Fruit fly (Drosophila melanogaster): ENCODE measurements around the gene CG15820.
A peak's percentile ranks its signal among the peaks of the same experiment; 100 is the strongest.

CG15820 gene

dm6 chr3L:2174232-2174631 is at the start of gene CG15820:
CG15820 (minus strand) TSS chr3L:2174332.
- TF ChIP-seq ro (GFP tag; IDR thresholded peaks at IDR 0.05) (no peak), unpg (GFP tag; optimal IDR thresholded peaks at IDR 0.05) (no peak), lilli (GFP tag; optimal IDR thresholded peaks at IDR 0.05) (no peak), CG10274 (GFP tag; optimal IDR thresholded peaks at IDR 0.05) (no peak), esg (GFP tag; conservative IDR thresholded peaks at IDR 0.05) (no peak), CG4730 (GFP tag; IDR thresholded peaks at IDR 0.05) (no peak), vvl (GFP tag; IDR thresholded peaks at IDR 0.05) (no peak), CG9437 (GFP tag; optimal IDR thresholded peaks at IDR 0.05) (no peak), luna (GFP tag; optimal IDR thresholded peaks at IDR 0.05) (no peak), CG13894 (tag; optimal IDR thresholded peaks at IDR 0.05) (no peak), Bgb (GFP tag; IDR thresholded peaks at IDR 0.05; ENCODE audit: partially characterized antibody) (no peak), CG12769 (tag; optimal IDR thresholded peaks at IDR 0.05) (no peak), CG8281 (tag; optimal IDR thresholded peaks at IDR 0.05) (no peak), oc (tag; optimal IDR thresholded peaks at IDR 0.05) (no peak), CG11456 (GFP tag; IDR thresholded peaks at IDR 0.05) (no peak), CG9727 (GFP tag; optimal IDR thresholded peaks at IDR 0.05) (no peak), CG3065 (GFP tag; optimal IDR thresholded peaks at IDR 0.05) (no peak), bsh (GFP tag; optimal IDR thresholded peaks at IDR 0.05) (no peak), Awh (GFP tag; IDR thresholded peaks at IDR 0.05) (no peak), hkb (optimal IDR thresholded peaks at IDR 0.05) (no peak), hkb (GFP tag; IDR thresholded peaks at IDR 0.05) (no peak)

dm6 chr3L:2212403-2212802 is 38.3 kb upstream of the CG15820 start, which contains the start of gene CG15878:
CG15878 (minus strand) TSS chr3L:2212503.
- TF ChIP-seq CG15073 (GFP tag; optimal IDR thresholded peaks at IDR 0.05): no peak
- no peak for TF ChIP-seq Nf-YC (tag; optimal IDR thresholded peaks at IDR 0.05)
- no peak for TF ChIP-seq CG14014 (GFP tag; IDR thresholded peaks at IDR 0.05)
- TF ChIP-seq dmrt99B (tag; optimal IDR thresholded peaks at IDR 0.05): no peak
- TF ChIP-seq CrebB (tag; optimal IDR thresholded peaks at IDR 0.05): no peak

dm6 chr3L:2196713-2197112 is 22.6 kb upstream of the CG15820 start, which contains the start of gene CG8960:
CG8960 (plus strand) TSS chr3L:2197013.
- TF ChIP-seq CG6689 (GFP tag; IDR thresholded peaks at IDR 0.05) (no peak), Elba2 (GFP tag; optimal IDR thresholded peaks at IDR 0.05) (peak; percentile 50)

DNA sequence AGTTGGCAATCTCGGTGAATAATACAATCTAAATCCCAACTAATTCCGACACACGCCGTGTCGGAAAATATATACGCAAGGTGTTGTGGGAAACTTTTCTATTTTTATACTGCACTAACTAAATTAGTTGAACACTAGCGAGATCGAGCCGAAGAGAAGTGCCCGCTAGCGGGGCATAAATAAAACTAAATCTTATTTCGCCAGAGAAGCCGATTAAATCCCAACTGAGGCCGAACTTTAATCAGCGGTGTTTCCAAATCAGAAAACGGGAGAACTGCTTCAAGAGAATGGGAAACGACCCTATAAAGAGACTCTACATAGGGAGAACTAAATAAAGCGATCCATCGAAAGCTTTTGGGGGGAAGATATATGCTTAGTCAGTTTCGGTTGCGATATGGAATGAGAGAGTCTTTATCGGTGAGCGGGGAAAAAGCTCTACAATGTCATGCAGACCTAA is 17.9 kb upstream of the CG15820 start, which contains the start of gene CG5707:
Gene CG5707, minus strand, starts transcription at position 228 of the 457 bp plus-strand sequence.
- no peak for TF ChIP-seq CG9932 (GFP tag; IDR thresholded peaks at IDR 0.05)
- no peak for TF ChIP-seq ac (GFP tag; optimal IDR thresholded peaks at IDR 0.05)
- no peak for TF ChIP-seq CG7786 (GFP tag; optimal IDR thresholded peaks at IDR 0.05)
- TF ChIP-seq phol (tag; optimal IDR thresholded peaks at IDR 0.05): no peak
- peak; percentile 6 for TF ChIP-seq CG15514 (GFP tag; optimal IDR thresholded peaks at IDR 0.05)
- TF ChIP-seq Jarid2 (GFP tag; optimal IDR thresholded peaks at IDR 0.05): peak; percentile 72
- TF ChIP-seq CG11696 (GFP tag; IDR thresholded peaks at IDR 0.05): no peak
- TF ChIP-seq CG34376 (GFP tag; optimal IDR thresholded peaks at IDR 0.05): peak; percentile 12
- peak; percentile 37; the same call in 1 of the 3 replicates for TF ChIP-seq Dbx (GFP tag; IDR thresholded peaks at IDR 0.05)
- TF ChIP-seq Drgx (GFP tag; IDR thresholded peaks at IDR 0.05): no peak
- no peak for TF ChIP-seq CG18599 (GFP tag; optimal IDR thresholded peaks at IDR 0.05)
- no peak for TF ChIP-seq ewg (GFP tag; optimal IDR thresholded peaks at IDR 0.05)
- peak; percentile 88 for TF ChIP-seq CG12769 (tag; optimal IDR thresholded peaks at IDR 0.05)
- no peak for TF ChIP-seq CG32532 (GFP tag; IDR thresholded peaks at IDR 0.05)
- TF ChIP-seq sens-2 (GFP tag; IDR thresholded peaks at IDR 0.05): peak; percentile 19; the same call in 1 of the 2 replicates
- TF ChIP-seq Ssrp (tag; optimal IDR thresholded peaks at IDR 0.05): no peak
- no peak for TF ChIP-seq Dek (tag; optimal IDR thresholded peaks at IDR 0.05)
- TF ChIP-seq Deaf1 (tag; optimal IDR thresholded peaks at IDR 0.05): peak; percentile 78
- TF ChIP-seq CG4820 (GFP tag; optimal IDR thresholded peaks at IDR 0.05): no peak
- no peak for TF ChIP-seq dati (GFP tag; IDR thresholded peaks at IDR 0.05)
- TF ChIP-seq yki (optimal IDR thresholded peaks at IDR 0.05): no peak

Data from whole organism, embryonic.